Worm (Caenorhabditis elegans) whole organism, young adult: ENCODE measurements around the gene rbf-1.

Experiments
- F33H1.4 ChIP-seq: fragments of 200-800 bp; sonication (Bioruptor generic); IDR thresholded peaks from 2 replicates; pipeline ENCODE4 v1.3.6; 2022; ENCODE audit warnings: missing genetic modification reagents, missing genetic modification characterization, missing compliant biosample characterization
- F57A8.1 ChIP-seq: fragments of 200-800 bp; sonication (Bioruptor generic); optimal IDR thresholded peaks from 2 replicates; lab custom pipeline; 2018; ENCODE audit warnings: mild to moderate bottlenecking, missing genetic modification characterization, moderate library complexity, missing compliant biosample characterization
- K12H6.12 ChIP-seq: fragments of 200-800 bp; sonication (Bioruptor generic); optimal IDR thresholded peaks from 2 replicates; lab custom pipeline; 2018; ENCODE audit warnings: mild to moderate bottlenecking, missing genetic modification characterization, missing compliant biosample characterization
- Y56A3A.18 ChIP-seq: fragments of 200-800 bp; sonication (Bioruptor generic); IDR thresholded peaks from 2 replicates; pipeline ENCODE4 v1.3.6; 2022; ENCODE audit warnings: missing genetic modification reagents, missing genetic modification characterization, missing compliant biosample characterization
- Y79H2A.3 ChIP-seq: fragments of 200-800 bp; sonication (Bioruptor generic); conservative IDR thresholded peaks from 2 replicates; pipeline ENCODE4 v1.3.6; 2022; ENCODE audit warnings: missing genetic modification reagents, missing genetic modification characterization, missing compliant biosample characterization
- Y95B8A.8 ChIP-seq: fragments of 200-800 bp; sonication (Bioruptor generic); IDR thresholded peaks from 2 replicates; pipeline ENCODE4 v1.3.6; 2022; ENCODE audit warnings: missing genetic modification reagents, missing genetic modification characterization, missing compliant biosample characterization
- akir-1 ChIP-seq: fragments of 200-800 bp; sonication (Bioruptor generic); optimal IDR thresholded peaks from 2 replicates; lab custom pipeline; 2018; ENCODE audit warnings: mild to moderate bottlenecking, missing genetic modification characterization, moderate library complexity, missing compliant biosample characterization
- atf-7 ChIP-seq: sonication (generic microtip); optimal IDR thresholded peaks from 2 replicates; lab custom pipeline; 2017; ENCODE audit warnings: mild to moderate bottlenecking, missing genetic modification characterization, missing compliant biosample characterization
- ceh-27 ChIP-seq: fragments of 200-800 bp; sonication (Bioruptor generic); optimal IDR thresholded peaks from 2 replicates; lab custom pipeline; 2018; ENCODE audit warnings: mild to moderate bottlenecking, missing genetic modification characterization, moderate library complexity, missing compliant biosample characterization
- ekl-4 ChIP-seq: fragments of 200-800 bp; sonication (Bioruptor generic); IDR thresholded peaks from 2 replicates; pipeline ENCODE4 v1.3.6; 2022; ENCODE audit warnings: missing genetic modification reagents, missing genetic modification characterization, missing compliant biosample characterization
- gei-17 ChIP-seq: fragments of 200-800 bp; sonication (Bioruptor generic); optimal IDR thresholded peaks from 2 replicates; lab custom pipeline; 2018; ENCODE audit warnings: mild to moderate bottlenecking, missing genetic modification characterization, missing compliant biosample characterization
- him-1 ChIP-seq: sonication (generic microtip); optimal IDR thresholded peaks from 2 replicates; lab custom pipeline; 2016; ENCODE audit warnings: missing genotype, missing genetic modification reagents, missing genetic modification characterization, missing compliant biosample characterization
- hmg-1.2 ChIP-seq: fragments of 200-800 bp; sonication (Bioruptor generic); IDR thresholded peaks from 2 replicates; pipeline ENCODE4 v1.3.6; 2022; ENCODE audit warnings: missing genetic modification reagents, missing genetic modification characterization, missing compliant biosample characterization
- lin-26 ChIP-seq: fragments of 200-800 bp; sonication (Bioruptor generic); IDR thresholded peaks from 2 replicates; pipeline ENCODE4 v1.3.6; 2022; ENCODE audit warnings: missing genetic modification reagents, missing genetic modification characterization, missing compliant biosample characterization
- lin-35 ChIP-seq, 3 experiments: fragments of 150-350 bp in 2 of 3; sonication (generic microtip) in 1 of 3; optimal IDR thresholded peaks; 2 replicates each; lab custom pipeline; 2014 to 2018; ENCODE audit warnings: missing biosample characterization in 3 of 3, missing genetic modification characterization in 3 of 3, missing genetic modification reagents in 3 of 3
- lin-40 ChIP-seq: sonication (generic microtip); optimal IDR thresholded peaks from 2 replicates; lab custom pipeline; 2016; ENCODE audit warnings: missing genetic modification characterization, mild to moderate bottlenecking, missing compliant biosample characterization, missing genotype, missing genetic modification reagents
- lsl-1 ChIP-seq: fragments of 200-800 bp; sonication (Bioruptor generic); optimal IDR thresholded peaks from 2 replicates; lab custom pipeline; 2018; ENCODE audit warnings: mild to moderate bottlenecking, missing genetic modification characterization, moderate library complexity, missing compliant biosample characterization
- madf-10 ChIP-seq: sonication (generic microtip); optimal IDR thresholded peaks from 2 replicates; lab custom pipeline; 2016; ENCODE audit warnings: mild to moderate bottlenecking, missing genetic modification characterization, missing compliant biosample characterization
- madf-3 ChIP-seq: fragments of 200-800 bp; sonication (Bioruptor generic); IDR thresholded peaks from 2 replicates; pipeline ENCODE4 v1.3.6; 2022; ENCODE audit warnings: missing genetic modification reagents, missing genetic modification characterization, missing compliant biosample characterization
- mcd-1 ChIP-seq: fragments of 200-800 bp; sonication (Bioruptor generic); IDR thresholded peaks from 2 replicates; pipeline ENCODE4 v1.3.6; 2022; ENCODE audit warnings: missing genetic modification reagents, missing genetic modification characterization, missing compliant biosample characterization
- mel-28 ChIP-seq: sonication (generic microtip); optimal IDR thresholded peaks from 2 replicates; lab custom pipeline; 2016; ENCODE audit warnings: borderline replicate concordance, mild to moderate bottlenecking, missing genetic modification characterization, missing compliant biosample characterization
- nhr-80 ChIP-seq: sonication (generic microtip); optimal IDR thresholded peaks from 2 replicates; lab custom pipeline; 2016; ENCODE audit warnings: missing genetic modification characterization, missing compliant biosample characterization
- pha-4 ChIP-seq: fragments of 150-350 bp; sonication (generic microtip); optimal IDR thresholded peaks from 2 replicates; lab custom pipeline; 2014; ENCODE audit warnings: missing biosample characterization, missing genetic modification reagents, missing genetic modification characterization
- sdz-38 ChIP-seq: sonication (generic microtip); optimal IDR thresholded peaks from 2 replicates; lab custom pipeline; 2016; ENCODE audit warnings: missing genotype, missing genetic modification characterization, missing compliant biosample characterization
- sea-2 ChIP-seq: fragments of 200-800 bp; sonication (Bioruptor generic); IDR thresholded peaks from 2 replicates; pipeline ENCODE4 v1.3.6; 2022; ENCODE audit warnings: missing genetic modification characterization, missing compliant biosample characterization
- somi-1 ChIP-seq: fragments of 200-800 bp; sonication (Bioruptor generic); optimal IDR thresholded peaks from 2 replicates; lab custom pipeline; 2018; ENCODE audit warnings: mild to moderate bottlenecking, missing genetic modification characterization, missing compliant biosample characterization
- sptf-2 ChIP-seq: fragments of 200-800 bp; sonication (Bioruptor generic); optimal IDR thresholded peaks from 2 replicates; lab custom pipeline; 2018; ENCODE audit warnings: mild to moderate bottlenecking, missing genetic modification characterization, missing compliant biosample characterization
- unc-62 ChIP-seq: fragments of 150-350 bp; optimal IDR thresholded peaks from 2 replicates; lab custom pipeline; 2014; ENCODE audit warnings: missing biosample characterization, missing genetic modification reagents, missing genetic modification characterization
- ztf-22 ChIP-seq: fragments of 200-800 bp; sonication (Bioruptor generic); optimal IDR thresholded peaks from 2 replicates; lab custom pipeline; 2018; ENCODE audit warnings: mild to moderate bottlenecking, missing genetic modification characterization, moderate library complexity, missing compliant biosample characterization
- ztf-25 ChIP-seq: fragments of 200-800 bp; sonication (Bioruptor generic); IDR thresholded peaks from 2 replicates; pipeline ENCODE4 v1.3.6; 2022; ENCODE audit warnings: missing genetic modification reagents, missing genetic modification characterization, missing compliant biosample characterization

The rbf-1 gene

ce11 chrIII:6680963-6681362 is 5.4 kb downstream of the rbf-1 start (continued):
- no peak for TF ChIP-seq lin-35 (GFP tag; optimal IDR thresholded peaks at IDR 0.05; lab: Kevin White, UChicago)
- no peak for TF ChIP-seq mcd-1 (GFP tag; lab: Robert Waterston, UW)
- TF ChIP-seq pha-4 (tag; lab: Kevin White, UChicago): no peak
- no peak for TF ChIP-seq akir-1 (GFP tag; lab: Kevin White, UChicago)
- TF ChIP-seq somi-1 (GFP tag; lab: Kevin White, UChicago): no peak

- TF ChIP-seq ztf-25: no peak
Observed at ce11 chrIII:6681790-6682189, 6.2 kb downstream of the rbf-1 start.

- no peak for TF ChIP-seq Y56A3A.18
- no peak for TF ChIP-seq ekl-4 (GFP tag; lab: Robert Waterston, UW)
- TF ChIP-seq, all 124 proteins: peak for 0
Observed at ce11 chrIII:6690490-6690889, 14.9 kb downstream of the rbf-1 start.

ce11 chrIII:6693285-6693684 is 17.7 kb downstream of the rbf-1 start:
- TF ChIP-seq F57A8.1 (GFP tag; lab: Kevin White, UChicago) (no peak), Y95B8A.8 (no peak), nhr-80 (peak; percentile 85)

- TF ChIP-seq lin-35 (GFP tag; optimal IDR thresholded peaks at IDR 0.05; lab: Kevin White, UChicago): peak in 1 of 3 experiments; percentile 45
- no peak for TF ChIP-seq ztf-22 (GFP tag; lab: Kevin White, UChicago)
- peak; percentile 31; the same call in 1 of the 2 replicates for TF ChIP-seq hmg-1.2 (GFP tag; lab: Robert Waterston, UW)
- peak; percentile 37; the same call in 1 of the 2 replicates for TF ChIP-seq madf-3
- peak; percentile 6 for TF ChIP-seq atf-7 (tag; lab: Kevin White, UChicago)
- TF ChIP-seq ceh-27 (GFP tag; lab: Kevin White, UChicago): peak; percentile 54
- TF ChIP-seq lin-26: no peak
- peak; percentile 23 for TF ChIP-seq K12H6.12 (tag; lab: Kevin White, UChicago)
- TF ChIP-seq mel-28 (tag; lab: Kevin White, UChicago): no peak
Observed at ce11 chrIII:6695189-6695588, 19.6 kb downstream of the rbf-1 start.

- TF ChIP-seq akir-1 (GFP tag; lab: Kevin White, UChicago) (no peak), Y95B8A.8 (no peak), Y79H2A.3 (GFP tag; lab: Robert Waterston, UW) (no peak), sdz-38 (tag; lab: Kevin White, UChicago) (no peak), lsl-1 (GFP tag; lab: Kevin White, UChicago) (no peak), unc-62 (no peak), sea-2 (GFP tag; lab: Robert Waterston, UW) (no peak), lin-40 (tag; lab: Kevin White, UChicago) (no peak), madf-10 (tag; lab: Kevin White, UChicago) (no peak), gei-17 (GFP tag; lab: Kevin White, UChicago) (no peak), him-1 (tag; lab: Kevin White, UChicago) (no peak), sptf-2 (GFP tag; lab: Kevin White, UChicago) (no peak), F33H1.4 (GFP tag; lab: Robert Waterston, UW) (no peak)
Observed at ce11 chrIII:6705515-6705914, 30.0 kb downstream of the rbf-1 start, which contains the start of gene F37A4.6. Gene F37A4.6, plus strand, starts transcription at chrIII:6705815.
